Worm (Caenorhabditis elegans) whole organism, L1 larva: ENCODE measurements around the gene W01B6.8.

ENCODE experiments used
- C16A3.4 ChIP-seq: fragments of 150-350 bp; optimal IDR thresholded peaks from 2 replicates; lab custom pipeline; 2014; ENCODE audit warnings: missing biosample characterization, missing genetic modification characterization
- F16B12.6 ChIP-seq: fragments of 150-350 bp; optimal IDR thresholded peaks from 2 replicates; lab custom pipeline; 2014; ENCODE audit warnings: missing biosample characterization, missing genetic modification characterization
- alr-1 ChIP-seq: fragments of 200-800 bp; sonication (Bioruptor generic); optimal IDR thresholded peaks from 2 replicates; lab custom pipeline; 2018; ENCODE audit warnings: borderline replicate concordance, mild to moderate bottlenecking, missing genetic modification characterization, missing compliant biosample characterization
- ama-1 ChIP-seq: fragments of 150-350 bp; optimal IDR thresholded peaks from 2 replicates; lab custom pipeline; 2014
- blmp-1 ChIP-seq: fragments of 150-350 bp; optimal IDR thresholded peaks from 2 replicates; lab custom pipeline; 2014; ENCODE audit warnings: missing biosample characterization, missing genetic modification characterization
- ceh-90 ChIP-seq: sonication (generic microtip); optimal IDR thresholded peaks from 2 replicates; lab custom pipeline; 2016; ENCODE audit warnings: missing genetic modification characterization, missing compliant biosample characterization
- dpl-1 ChIP-seq, 3 experiments: fragments of 150-350 bp in 2 of 3; sonication (generic microtip) in 1 of 3; optimal IDR thresholded peaks; 2 replicates each; lab custom pipeline; 2014 to 2017; ENCODE audit warnings: missing biosample characterization in 3 of 3, missing genetic modification characterization in 3 of 3, missing genetic modification reagents in 3 of 3
- dsc-1 ChIP-seq: sonication (generic microtip); optimal IDR thresholded peaks from 2 replicates; lab custom pipeline; 2016; ENCODE audit warnings: mild to moderate bottlenecking, missing genetic modification characterization, missing compliant biosample characterization
- efl-1 ChIP-seq, 4 experiments: fragments of 150-350 bp; optimal IDR thresholded peaks in 3 of 4; peaks in 1 of 4; 1 replicate in 1 of 4; 2 replicates in 3 of 4; lab custom pipeline; 2014; ENCODE audit warnings: missing biosample characterization in 2 of 4, missing genetic modification characterization in 2 of 4, missing genetic modification reagents in 2 of 4
- efl-3 ChIP-seq: fragments of 200-800 bp; sonication (Bioruptor generic); optimal IDR thresholded peaks from 2 replicates; lab custom pipeline; 2018; ENCODE audit warnings: mild to moderate bottlenecking, missing genetic modification characterization, missing compliant biosample characterization
- elt-2 ChIP-seq: sonication (generic microtip); optimal IDR thresholded peaks from 2 replicates; lab custom pipeline; 2016; ENCODE audit warnings: missing genetic modification characterization, mild to moderate bottlenecking, inconsistent platforms, missing compliant biosample characterization, missing genetic modification reagents
- fkh-10 ChIP-seq: sonication (generic microtip); optimal IDR thresholded peaks from 2 replicates; lab custom pipeline; 2017; ENCODE audit warnings: missing biosample characterization, missing genetic modification reagents, missing genetic modification characterization
- fkh-8 ChIP-seq: sonication (generic microtip); optimal IDR thresholded peaks from 2 replicates; lab custom pipeline; 2016; ENCODE audit warnings: mild to moderate bottlenecking, missing genetic modification characterization, missing compliant biosample characterization
- hpl-2 ChIP-seq: fragments of 150-350 bp; optimal IDR thresholded peaks from 2 replicates; lab custom pipeline; 2014; ENCODE audit warnings: missing biosample characterization, missing genetic modification reagents, missing genetic modification characterization
- irx-1 ChIP-seq: sonication (generic microtip); optimal IDR thresholded peaks from 2 replicates; lab custom pipeline; 2016; ENCODE audit warnings: missing genetic modification characterization, missing compliant biosample characterization
- lin-14 ChIP-seq: fragments of 200-800 bp; sonication (Bioruptor generic); optimal IDR thresholded peaks from 2 replicates; lab custom pipeline; 2018; ENCODE audit warnings: mild to moderate bottlenecking, missing genetic modification characterization, moderate library complexity, missing compliant biosample characterization
- lin-15B ChIP-seq: fragments of 150-350 bp; sonication (generic microtip); optimal IDR thresholded peaks from 3 replicates; lab custom pipeline; 2014; ENCODE audit warnings: missing biosample characterization, missing genetic modification characterization
- lin-39 ChIP-seq: fragments of 150-350 bp; optimal IDR thresholded peaks from 2 replicates; lab custom pipeline; 2014; ENCODE audit warnings: missing biosample characterization, missing genetic modification reagents, missing genetic modification characterization
- lir-3 ChIP-seq: sonication (generic microtip); optimal IDR thresholded peaks from 2 replicates; lab custom pipeline; 2016; ENCODE audit warnings: mild to moderate bottlenecking, missing genetic modification characterization, moderate library complexity, missing compliant biosample characterization; ENCODE audit not compliant: poor library complexity
- mdl-1 ChIP-seq, 2 experiments: fragments of 150-350 bp; optimal IDR thresholded peaks; 2 replicates each; lab custom pipeline; 2014 to 2017; ENCODE audit warnings: missing biosample characterization in 2 of 2, missing genetic modification characterization in 2 of 2, inconsistent platforms in 1 of 2
- nhr-11 ChIP-seq: fragments of 150-350 bp; optimal IDR thresholded peaks from 2 replicates; lab custom pipeline; 2014; ENCODE audit warnings: missing biosample characterization, missing genetic modification characterization
- nhr-19 ChIP-seq: fragments of 200-800 bp; sonication (Bioruptor generic); conservative IDR thresholded peaks from 2 replicates; pipeline ENCODE4 v1.3.6; 2022; ENCODE audit warnings: missing genetic modification characterization, missing compliant biosample characterization
- nhr-20 ChIP-seq: sonication (generic microtip); optimal IDR thresholded peaks from 2 replicates; lab custom pipeline; 2016; ENCODE audit warnings: mild to moderate bottlenecking, missing genetic modification characterization, missing compliant biosample characterization
- nhr-237 ChIP-seq: fragments of 150-350 bp; optimal IDR thresholded peaks from 2 replicates; lab custom pipeline; 2014; ENCODE audit warnings: missing biosample characterization, missing genetic modification characterization
- nhr-28 ChIP-seq: fragments of 150-350 bp; optimal IDR thresholded peaks from 2 replicates; lab custom pipeline; 2014; ENCODE audit warnings: missing biosample characterization, missing genetic modification characterization
- nhr-84 ChIP-seq: sonication (generic microtip); optimal IDR thresholded peaks from 2 replicates; lab custom pipeline; 2017; ENCODE audit warnings: missing biosample characterization, missing genetic modification characterization
- pag-3 ChIP-seq: sonication (generic microtip); optimal IDR thresholded peaks from 2 replicates; lab custom pipeline; 2017; ENCODE audit warnings: missing genetic modification characterization, mild to moderate bottlenecking, missing compliant biosample characterization, antibody characterized with exemption, borderline replicate concordance; ENCODE audit not compliant: insufficient read depth
- pqm-1 ChIP-seq: sonication (generic microtip); optimal IDR thresholded peaks from 3 replicates; lab custom pipeline; 2017; ENCODE audit warnings: missing biosample characterization, missing genetic modification characterization
- snu-23 ChIP-seq: sonication (generic microtip); optimal IDR thresholded peaks from 2 replicates; lab custom pipeline; 2016; ENCODE audit warnings: missing genetic modification characterization, missing compliant biosample characterization
- sptf-1 ChIP-seq: fragments of 150-350 bp; optimal IDR thresholded peaks from 2 replicates; lab custom pipeline; 2014; ENCODE audit warnings: missing biosample characterization, missing genetic modification characterization
- sup-37 ChIP-seq: fragments of 200-800 bp; sonication (Bioruptor generic); optimal IDR thresholded peaks from 2 replicates; lab custom pipeline; 2018; ENCODE audit warnings: mild to moderate bottlenecking, missing genetic modification characterization, missing compliant biosample characterization
- tbx-2 ChIP-seq: sonication (generic microtip); optimal IDR thresholded peaks from 2 replicates; lab custom pipeline; 2016; ENCODE audit warnings: missing genetic modification characterization, missing compliant biosample characterization
- tlp-1 ChIP-seq: fragments of 150-350 bp; optimal IDR thresholded peaks from 2 replicates; lab custom pipeline; 2014; ENCODE audit warnings: missing biosample characterization, missing genetic modification characterization
- unc-30 ChIP-seq: sonication (generic microtip); optimal IDR thresholded peaks from 2 replicates; lab custom pipeline; 2017; ENCODE audit warnings: missing biosample characterization, missing genetic modification characterization
- vab-15 ChIP-seq: sonication (generic microtip); optimal IDR thresholded peaks from 2 replicates; lab custom pipeline; 2017; ENCODE audit warnings: missing genotype, mild to moderate bottlenecking, missing genetic modification characterization, missing compliant biosample characterization
- zag-1 ChIP-seq: fragments of 150-350 bp; optimal IDR thresholded peaks from 2 replicates; lab custom pipeline; 2014; ENCODE audit warnings: missing biosample characterization, missing genetic modification characterization
- ztf-11 ChIP-seq, 2 experiments: sonication (generic microtip); optimal IDR thresholded peaks; 2 replicates each; lab custom pipeline; 2016 to 2017; ENCODE audit warnings: missing genetic modification characterization in 2 of 2, missing biosample characterization in 1 of 2, missing compliant biosample characterization in 1 of 2

W01B6.8 gene

DNA sequence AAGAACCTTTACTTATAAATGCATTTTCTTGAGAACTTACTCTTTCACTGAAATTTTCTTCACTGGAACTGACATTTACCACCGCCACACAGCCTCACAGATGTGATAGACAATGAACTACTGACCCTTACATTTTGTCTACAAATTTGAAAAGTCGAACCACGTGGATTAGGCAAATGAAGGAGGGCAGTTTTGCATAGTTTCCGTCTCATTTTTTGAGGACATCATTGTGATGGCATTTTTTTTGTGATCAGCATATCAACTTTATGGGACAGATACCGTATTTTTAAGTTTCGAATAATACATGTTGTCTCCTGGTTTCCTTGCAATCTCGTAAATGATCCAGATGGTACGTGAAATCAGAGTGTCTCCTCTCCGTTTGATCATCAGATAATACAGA lies 11.6 kb downstream of the W01B6.8 start, which contains the start of gene W01B6.3:
TSS of gene W01B6.3 (minus strand) at position 101 of the 400 bp plus-strand sequence.
- TF ChIP-seq nhr-84 (tag; lab: Kevin White, UChicago) (no peak), nhr-20 (tag; lab: Kevin White, UChicago) (no peak), tbx-2 (tag; lab: Kevin White, UChicago) (no peak), ama-1 (no peak), alr-1 (no peak), mdl-1 (tag; optimal IDR thresholded peaks at IDR 0.05; lab: Kevin White, UChicago) (no peak)

DNA sequence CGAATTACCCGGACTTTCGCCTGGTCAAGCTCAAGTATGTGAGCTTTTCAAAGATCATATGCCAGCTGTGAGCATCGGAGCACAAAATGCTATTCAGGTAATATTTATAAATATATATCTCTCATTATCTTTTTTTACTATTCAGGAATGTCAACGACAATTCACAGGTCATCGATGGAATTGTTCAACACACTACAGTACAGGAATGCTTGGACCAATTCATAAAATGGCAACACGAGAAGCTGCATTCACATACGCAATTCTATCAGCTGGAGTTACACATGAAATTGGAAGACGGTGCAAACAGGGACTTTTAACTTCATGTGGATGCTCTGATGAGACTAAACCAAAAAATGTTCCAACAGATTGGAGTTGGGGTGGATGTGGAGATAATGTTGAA lies 15.9 kb downstream of the W01B6.8 start:
- TF ChIP-seq F16B12.6 (tag; lab: Kevin White, UChicago): no peak
- no peak for TF ChIP-seq blmp-1 (tag; lab: Kevin White, UChicago)
- no peak for TF ChIP-seq pag-3 (tag; lab: Kevin White, UChicago)
- no peak for TF ChIP-seq efl-3
- no peak for TF ChIP-seq ztf-11 (tag; optimal IDR thresholded peaks at IDR 0.05; lab: Kevin White, UChicago)
- TF ChIP-seq sup-37 (GFP tag; lab: Kevin White, UChicago): no peak
- TF ChIP-seq ceh-90 (tag; lab: Kevin White, UChicago): no peak
- TF ChIP-seq unc-30 (tag; lab: Kevin White, UChicago): no peak
- TF ChIP-seq nhr-19 (GFP tag; lab: Robert Waterston, UW): no peak
- TF ChIP-seq pqm-1 (tag; lab: Kevin White, UChicago): no peak

DNA sequence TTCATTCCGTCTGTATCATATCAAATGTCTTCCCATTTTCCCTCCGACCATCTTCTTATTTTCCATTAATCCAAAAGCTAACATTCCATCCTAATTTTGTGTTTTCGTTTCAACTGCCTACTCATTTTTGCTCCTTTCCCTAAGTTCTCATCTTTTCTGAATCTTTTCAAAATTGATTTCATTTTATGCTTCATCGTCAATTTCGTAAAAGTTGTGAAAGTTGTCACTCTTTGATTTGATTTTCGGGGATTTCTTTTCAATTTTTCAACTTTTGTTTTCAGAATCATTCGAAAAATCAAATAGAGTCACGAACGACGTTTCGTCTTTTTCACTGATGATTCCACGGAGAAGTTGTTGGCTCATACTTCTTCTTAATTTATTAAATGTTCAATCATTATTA lies 16.6 kb downstream of the W01B6.8 start, which contains the start of gene cwn-2:
TSS of gene cwn-2 (plus strand) at position 276 of the 400 bp plus-strand sequence.
- no peak for TF ChIP-seq hpl-2
- TF ChIP-seq efl-1 (optimal IDR thresholded peaks at IDR 0.05; lab: Kevin White, UChicago): no peak
- TF ChIP-seq efl-1 (GFP tag; optimal IDR thresholded peaks at IDR 0.05 in 1 of 2; lab: Kevin White, UChicago): peak in 1 of 2 experiments; percentile 91
- TF ChIP-seq fkh-10 (GFP tag; lab: Kevin White, UChicago): peak; percentile 86
- TF ChIP-seq, all 84 proteins: peak for 2

DNA sequence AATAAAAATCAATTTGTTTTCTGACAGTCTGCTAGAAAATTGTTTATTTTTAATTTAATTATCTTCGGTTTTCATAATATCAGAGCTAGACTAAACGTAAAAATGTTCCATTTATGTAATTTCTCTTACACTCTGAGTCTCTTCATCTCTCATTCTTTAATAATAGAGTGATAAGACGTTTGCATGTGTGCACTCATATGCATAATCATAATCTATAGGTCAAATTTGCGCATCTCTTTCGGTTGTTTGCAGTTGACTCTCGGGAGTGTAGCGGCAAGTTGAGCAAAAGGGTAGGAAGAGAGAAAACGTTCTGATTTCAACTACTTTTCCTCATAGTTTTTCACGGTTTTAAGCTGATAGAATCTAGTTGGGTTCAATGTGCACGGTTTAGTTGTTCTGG lies 17.7 kb downstream of the W01B6.8 start:
- TF ChIP-seq irx-1 (tag; lab: Kevin White, UChicago) (no peak), dpl-1 (GFP tag; optimal IDR thresholded peaks at IDR 0.05; lab: Kevin White, UChicago) (no peak), blmp-1 (tag; lab: Kevin White, UChicago) (no peak), zag-1 (no peak), nhr-28 (no peak), fkh-10 (GFP tag; lab: Kevin White, UChicago) (no peak), elt-2 (peak; percentile 22), tbx-2 (tag; lab: Kevin White, UChicago) (no peak)
- TF ChIP-seq, all 84 proteins: peak for 1

DNA sequence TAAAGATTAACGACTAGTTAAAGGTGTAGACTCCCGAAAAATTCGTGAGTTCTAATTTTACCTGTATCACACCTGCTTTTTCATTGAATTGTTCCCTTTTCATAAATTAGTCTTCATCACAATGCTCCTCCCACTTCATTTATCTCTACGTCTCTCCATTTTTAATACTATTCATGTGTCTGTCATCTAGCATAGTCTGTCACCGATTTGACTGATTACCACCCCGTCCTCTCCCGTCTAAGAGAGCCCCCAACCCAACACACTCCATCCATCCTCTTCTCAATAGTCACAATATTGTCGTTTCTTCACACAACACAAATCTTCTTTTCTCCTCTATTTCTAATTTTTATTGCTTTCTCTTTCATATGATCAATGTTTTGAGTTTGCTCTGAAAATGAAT lies 19.0 kb downstream of the W01B6.8 start:
- TF ChIP-seq sptf-1 (no peak), lin-14 (peak; percentile 52), lin-39 (peak; percentile 62)

DNA sequence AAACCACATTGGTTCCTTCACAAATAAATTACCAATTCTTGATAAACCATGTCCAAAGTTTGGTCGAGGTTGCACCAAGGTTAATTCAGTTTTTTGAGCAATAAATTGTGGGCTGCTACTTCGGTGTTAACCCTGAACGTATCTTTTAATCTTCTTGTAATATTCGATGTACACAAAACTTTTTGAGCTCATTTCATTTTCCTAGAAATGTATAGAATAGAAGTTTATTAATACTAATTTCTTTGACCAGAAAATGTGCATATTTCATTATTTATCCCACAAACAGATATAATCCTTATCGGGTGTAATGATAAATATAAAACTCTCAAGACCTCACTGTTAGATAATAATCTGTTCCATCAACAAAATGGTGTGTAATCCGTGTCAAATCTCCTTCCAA lies 20.2 kb downstream of the W01B6.8 start:
- TF ChIP-seq lin-15B (tag; lab: Kevin White, UChicago) (no peak), efl-1 (optimal IDR thresholded peaks at IDR 0.05; lab: Kevin White, UChicago) (no peak), efl-1 (GFP tag; optimal IDR thresholded peaks at IDR 0.05 in 1 of 2; lab: Kevin White, UChicago) (peak in 1 of 2 experiments; percentile 68), irx-1 (tag; lab: Kevin White, UChicago) (no peak), lir-3 (no peak), dsc-1 (tag; lab: Kevin White, UChicago) (peak; percentile 82), fkh-8 (tag; lab: Kevin White, UChicago) (no peak), C16A3.4 (tag; lab: Kevin White, UChicago) (no peak), ceh-90 (tag; lab: Kevin White, UChicago) (no peak), nhr-237 (tag; lab: Kevin White, UChicago) (no peak), tlp-1 (tag; lab: Kevin White, UChicago) (no peak), snu-23 (GFP tag; lab: Kevin White, UChicago) (no peak), nhr-20 (tag; lab: Kevin White, UChicago) (no peak), ama-1 (no peak), nhr-11 (tag; lab: Kevin White, UChicago) (no peak), alr-1 (no peak), vab-15 (tag; lab: Kevin White, UChicago) (no peak)
